Worm (Caenorhabditis elegans) whole organism, midembryonic: ENCODE results near the gene F07B10.7.

ENCODE experiments used
- T22C8.4 ChIP-seq: fragments of 200-800 bp; sonication (Bioruptor generic); IDR thresholded peaks from 2 replicates; pipeline ENCODE4 v1.3.6; 2022; ENCODE audit warnings: missing genetic modification characterization, missing compliant biosample characterization
- cog-1 ChIP-seq: sonication (generic microtip); optimal IDR thresholded peaks from 2 replicates; lab custom pipeline; 2016; ENCODE audit warnings: missing genetic modification characterization, missing compliant biosample characterization
- flt-1 ChIP-seq: fragments of 200-800 bp; sonication (Bioruptor generic); IDR thresholded peaks from 2 replicates; pipeline ENCODE4 v1.3.6; 2022; ENCODE audit warnings: missing genetic modification characterization, missing compliant biosample characterization
- klf-2 ChIP-seq: fragments of 200-800 bp; sonication (Bioruptor generic); conservative IDR thresholded peaks from 2 replicates; pipeline ENCODE4 v1.3.6; 2022; ENCODE audit warnings: missing genetic modification reagents, missing genetic modification characterization, missing compliant biosample characterization
- med-1 ChIP-seq: sonication (generic microtip); optimal IDR thresholded peaks from 2 replicates; lab custom pipeline; 2017; ENCODE audit warnings: missing genetic modification characterization, mild to moderate bottlenecking, missing compliant biosample characterization, antibody characterized with exemption, missing genetic modification reagents; ENCODE audit not compliant: insufficient read depth
- ref-1 ChIP-seq: fragments of 200-800 bp; sonication (Bioruptor generic); conservative IDR thresholded peaks from 2 replicates; pipeline ENCODE4 v1.3.6; 2022; ENCODE audit warnings: missing genetic modification reagents, missing genetic modification characterization, missing compliant biosample characterization
- tab-1 ChIP-seq: fragments of 200-800 bp; sonication (Bioruptor generic); IDR thresholded peaks from 2 replicates; pipeline ENCODE4 v1.3.6; 2022; ENCODE audit warnings: missing genetic modification characterization, missing compliant biosample characterization
- ztf-23 ChIP-seq: fragments of 200-800 bp; sonication (Bioruptor generic); IDR thresholded peaks from 2 replicates; pipeline ENCODE4 v1.3.6; 2022; ENCODE audit warnings: missing genetic modification reagents, missing genetic modification characterization, missing compliant biosample characterization
- ztf-29 ChIP-seq: fragments of 200-800 bp; sonication (Bioruptor generic); IDR thresholded peaks from 2 replicates; pipeline ENCODE4 v1.3.6; 2022; ENCODE audit warnings: missing genetic modification reagents, missing genetic modification characterization, missing compliant biosample characterization

The F07B10.7 gene

ce11 chrV:11223698-11224097 is 36.8 kb downstream of the F07B10.7 start:
- no peak for TF ChIP-seq T22C8.4 (GFP tag; lab: Robert Waterston, UW)
- no peak for TF ChIP-seq med-1 (GFP tag; lab: Kevin White, UChicago)
- no peak for TF ChIP-seq flt-1 (GFP tag; lab: Robert Waterston, UW)
- TF ChIP-seq ztf-23 (GFP tag; lab: Robert Waterston, UW): no peak
- no peak for TF ChIP-seq cog-1 (tag; lab: Kevin White, UChicago)
- no peak for TF ChIP-seq klf-2 (GFP tag; lab: Robert Waterston, UW)
- no peak for TF ChIP-seq tab-1
- TF ChIP-seq ref-1 (GFP tag; lab: Robert Waterston, UW): no peak

ce11 chrV:11220936-11221335 is 39.6 kb downstream of the F07B10.7 start, which contains the start of gene T19B10.2:
Gene T19B10.2, plus strand, starts transcription at chrV:11221302.
- TF ChIP-seq ztf-29: no peak
- no peak for TF ChIP-seq cog-1 (tag; lab: Kevin White, UChicago)
- no peak for TF ChIP-seq klf-2 (GFP tag; lab: Robert Waterston, UW)
- TF ChIP-seq ref-1 (GFP tag; lab: Robert Waterston, UW): no peak
- TF ChIP-seq T22C8.4 (GFP tag; lab: Robert Waterston, UW): no peak
- no peak for TF ChIP-seq tab-1
- TF ChIP-seq flt-1 (GFP tag; lab: Robert Waterston, UW): no peak
- no peak for TF ChIP-seq ztf-23 (GFP tag; lab: Robert Waterston, UW)

- TF ChIP-seq ztf-23 (GFP tag; lab: Robert Waterston, UW) (no peak), flt-1 (GFP tag; lab: Robert Waterston, UW) (no peak), med-1 (GFP tag; lab: Kevin White, UChicago) (no peak), ztf-29 (no peak), tab-1 (no peak), T22C8.4 (GFP tag; lab: Robert Waterston, UW) (no peak), ref-1 (GFP tag; lab: Robert Waterston, UW) (no peak), klf-2 (GFP tag; lab: Robert Waterston, UW) (no peak), cog-1 (tag; lab: Kevin White, UChicago) (no peak)
Measured at ce11 chrV:11220415-11220814, 40.1 kb downstream of the F07B10.7 start.

DNA sequence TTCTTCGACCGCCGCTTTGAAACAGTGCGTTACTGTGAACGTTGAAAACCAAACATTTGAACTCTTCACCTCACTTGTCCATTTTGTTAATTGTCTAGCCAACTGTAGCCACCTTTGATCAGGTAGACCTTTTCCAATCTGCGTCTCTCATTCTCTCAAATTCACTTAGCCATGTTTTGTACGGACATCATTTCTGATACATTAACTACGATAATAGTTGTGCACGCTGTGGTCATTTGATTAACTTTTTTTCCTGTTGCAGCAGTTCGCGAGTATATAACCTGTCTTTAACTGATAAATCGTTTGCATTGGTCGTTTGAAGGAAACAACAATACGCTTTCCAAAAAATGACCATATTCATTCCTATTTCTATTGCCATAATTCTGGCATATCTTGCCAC is 43.1 kb downstream of the F07B10.7 start, which contains the start of gene cyp-29A2:
Gene cyp-29A2 (plus strand): TSS at position 190 of the 400 bp plus-strand sequence.
- TF ChIP-seq flt-1 (GFP tag; lab: Robert Waterston, UW) (no peak), tab-1 (no peak), ztf-23 (GFP tag; lab: Robert Waterston, UW) (no peak), med-1 (GFP tag; lab: Kevin White, UChicago) (no peak), ref-1 (GFP tag; lab: Robert Waterston, UW) (no peak), T22C8.4 (GFP tag; lab: Robert Waterston, UW) (no peak), cog-1 (tag; lab: Kevin White, UChicago) (no peak), ztf-29 (no peak), klf-2 (GFP tag; lab: Robert Waterston, UW) (no peak)

DNA sequence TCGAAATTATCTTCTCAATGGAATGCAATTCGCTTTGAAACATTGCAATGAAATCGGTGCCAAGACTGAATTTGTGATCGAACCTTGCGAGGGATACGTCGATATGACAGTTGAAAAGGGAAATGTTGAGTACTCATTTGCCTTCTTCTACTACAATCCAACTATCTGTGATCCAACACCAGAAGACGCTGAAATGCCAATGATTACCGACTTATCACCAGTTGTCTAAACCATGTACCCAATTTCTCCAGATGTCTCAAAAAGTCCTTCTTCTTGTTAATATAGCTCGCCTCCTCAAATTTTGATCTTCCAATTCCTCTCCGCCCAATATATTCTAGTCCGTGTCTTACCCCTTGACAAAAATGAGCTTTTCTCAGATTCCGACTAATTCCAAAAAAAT is 44.4 kb downstream of the F07B10.7 start:
- TF ChIP-seq klf-2 (GFP tag; lab: Robert Waterston, UW) (no peak), ref-1 (GFP tag; lab: Robert Waterston, UW) (no peak), cog-1 (tag; lab: Kevin White, UChicago) (no peak), tab-1 (no peak), ztf-29 (no peak), ztf-23 (GFP tag; lab: Robert Waterston, UW) (no peak), med-1 (GFP tag; lab: Kevin White, UChicago) (no peak), flt-1 (GFP tag; lab: Robert Waterston, UW) (no peak)

DNA sequence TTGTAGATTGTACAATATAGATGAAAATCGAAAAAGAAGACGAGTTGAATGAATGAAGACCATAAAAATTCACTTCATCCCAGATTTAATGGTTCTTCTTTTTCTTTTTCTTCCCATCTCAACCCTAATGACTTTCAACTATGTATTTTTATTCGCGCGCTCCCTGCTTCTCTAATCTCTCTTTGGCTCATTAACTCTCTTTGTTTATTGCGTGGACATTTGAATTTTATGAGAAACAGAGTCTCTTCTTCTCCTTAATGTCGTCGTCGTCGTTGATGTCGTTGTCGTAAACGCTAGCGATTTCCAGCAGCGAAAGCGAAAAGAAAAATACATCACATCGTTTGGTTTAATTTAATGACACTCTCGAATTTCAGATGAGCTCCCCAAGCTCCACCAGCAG is 46.0 kb downstream of the F07B10.7 start:
- no peak for TF ChIP-seq klf-2 (GFP tag; lab: Robert Waterston, UW)
- TF ChIP-seq ztf-29: no peak
- no peak for TF ChIP-seq flt-1 (GFP tag; lab: Robert Waterston, UW)

ce11 chrV:11211323-11211722 is 49.2 kb downstream of the F07B10.7 start:
- TF ChIP-seq ztf-29 (no peak), flt-1 (GFP tag; lab: Robert Waterston, UW) (no peak), ref-1 (GFP tag; lab: Robert Waterston, UW) (no peak), cog-1 (tag; lab: Kevin White, UChicago) (no peak), med-1 (GFP tag; lab: Kevin White, UChicago) (no peak), ztf-23 (GFP tag; lab: Robert Waterston, UW) (no peak), T22C8.4 (GFP tag; lab: Robert Waterston, UW) (no peak), klf-2 (GFP tag; lab: Robert Waterston, UW) (no peak), tab-1 (no peak)

ce11 chrV:11209452-11210188 is 50.9 kb downstream of the F07B10.7 start:
- TF ChIP-seq flt-1 (GFP tag; lab: Robert Waterston, UW) (no peak), T22C8.4 (GFP tag; lab: Robert Waterston, UW) (no peak), ref-1 (GFP tag; lab: Robert Waterston, UW) (no peak), cog-1 (tag; lab: Kevin White, UChicago) (no peak), ztf-23 (GFP tag; lab: Robert Waterston, UW) (no peak), ztf-29 (no peak), klf-2 (GFP tag; lab: Robert Waterston, UW) (no peak), med-1 (GFP tag; lab: Kevin White, UChicago) (no peak), tab-1 (no peak)
